Worm (Caenorhabditis elegans) whole organism, L4 larva: ENCODE data around the gene ZK1236.5.

Source experiments
- F44E2.7 ChIP-seq: fragments of 200-800 bp; sonication (Bioruptor generic); IDR thresholded peaks from 2 replicates; pipeline ENCODE4 v2.1.2; 2022; ENCODE audit warnings: missing genetic modification characterization, missing compliant biosample characterization
- R02D3.7 ChIP-seq: fragments of 150-350 bp; sonication (generic microtip); optimal IDR thresholded peaks from 3 replicates; lab custom pipeline; 2014; ENCODE audit warnings: missing biosample characterization, missing genetic modification characterization
- T20F7.1 ChIP-seq: fragments of 200-800 bp; sonication (Bioruptor generic); optimal IDR thresholded peaks from 2 replicates; lab custom pipeline; 2018; ENCODE audit warnings: mild to moderate bottlenecking, missing genetic modification characterization, missing compliant biosample characterization
- Y48G9A.11 ChIP-seq: fragments of 200-800 bp; sonication (Bioruptor generic); IDR thresholded peaks from 2 replicates; pipeline ENCODE4 v1.3.6; 2022; ENCODE audit warnings: missing genetic modification reagents, missing genetic modification characterization, missing compliant biosample characterization
- Y75B8A.6 ChIP-seq: fragments of 200-800 bp; sonication (Bioruptor generic); IDR thresholded peaks from 2 replicates; pipeline ENCODE4 v1.3.6; 2022; ENCODE audit warnings: missing genetic modification reagents, missing genetic modification characterization, missing compliant biosample characterization
- ZK546.5 ChIP-seq, 2 experiments: sonication (generic microtip); optimal IDR thresholded peaks; 2 replicates each; lab custom pipeline; 2017; ENCODE audit warnings: missing biosample characterization in 2 of 2, missing genetic modification characterization in 2 of 2
- aha-1 ChIP-seq: fragments of 150-350 bp; peaks from one replicate; lab custom pipeline; 2014; ENCODE audit warnings: missing biosample characterization, missing genetic modification characterization
- ama-1 ChIP-seq: fragments of 150-350 bp; optimal IDR thresholded peaks from 2 replicates; lab custom pipeline; 2014; ENCODE audit warnings: inconsistent platforms, mixed read lengths
- arid-1 ChIP-seq: fragments of 200-800 bp; sonication (Bioruptor generic); conservative IDR thresholded peaks from 2 replicates; pipeline ENCODE4 v1.3.6; 2022; ENCODE audit warnings: missing genetic modification reagents, missing genetic modification characterization, missing compliant biosample characterization
- attf-4 ChIP-seq: sonication (generic microtip); optimal IDR thresholded peaks from 3 replicates; lab custom pipeline; 2017; ENCODE audit warnings: missing biosample characterization, missing genetic modification characterization
- ceh-20 ChIP-seq: fragments of 200-800 bp; sonication (Bioruptor generic); IDR thresholded peaks from 2 replicates; pipeline ENCODE4 v1.3.6; 2022; ENCODE audit warnings: missing genetic modification reagents, missing genetic modification characterization, missing compliant biosample characterization
- ceh-28 ChIP-seq: fragments of 150-350 bp; optimal IDR thresholded peaks from 2 replicates; lab custom pipeline; 2014; ENCODE audit warnings: missing biosample characterization, missing genetic modification reagents, missing genetic modification characterization
- ces-1 ChIP-seq: fragments of 150-350 bp; sonication (generic microtip); optimal IDR thresholded peaks from 4 replicates; lab custom pipeline; 2014; ENCODE audit warnings: missing biosample characterization, missing genetic modification reagents, missing genetic modification characterization
- ctbp-1 ChIP-seq: fragments of 200-800 bp; sonication (Bioruptor generic); IDR thresholded peaks from 2 replicates; pipeline ENCODE4 v1.3.6; 2022; ENCODE audit warnings: missing genetic modification reagents, missing genetic modification characterization, missing compliant biosample characterization
- daf-12 ChIP-seq: fragments of 150-350 bp; optimal IDR thresholded peaks from 2 replicates; lab custom pipeline; 2014; ENCODE audit warnings: missing biosample characterization, missing genetic modification reagents, missing genetic modification characterization
- daf-8 ChIP-seq: fragments of 200-800 bp; sonication (Bioruptor generic); IDR thresholded peaks from 2 replicates; pipeline ENCODE4 v1.3.6; 2022; ENCODE audit warnings: missing genetic modification characterization, missing compliant biosample characterization
- dmd-6 ChIP-seq: fragments of 200-800 bp; sonication (Bioruptor generic); IDR thresholded peaks from 2 replicates; pipeline ENCODE4 v1.3.6; 2022; ENCODE audit warnings: missing genetic modification reagents, missing genetic modification characterization, missing compliant biosample characterization
- dpl-1 ChIP-seq: fragments of 150-350 bp; optimal IDR thresholded peaks from 2 replicates; lab custom pipeline; 2014; ENCODE audit warnings: missing biosample characterization, missing genetic modification reagents, missing genetic modification characterization
- duxl-1 ChIP-seq: sonication (generic microtip); optimal IDR thresholded peaks from 2 replicates; lab custom pipeline; 2016; ENCODE audit warnings: mild to moderate bottlenecking, missing genetic modification characterization, moderate library complexity, missing compliant biosample characterization; ENCODE audit not compliant: poor library complexity
- egl-27 ChIP-seq: sonication (generic microtip); optimal IDR thresholded peaks from 3 replicates; lab custom pipeline; 2017; ENCODE audit warnings: missing biosample characterization, missing genetic modification reagents, missing genetic modification characterization
- hlh-30 ChIP-seq: sonication (generic microtip); optimal IDR thresholded peaks from 2 replicates; lab custom pipeline; 2017; ENCODE audit warnings: antibody characterized with exemption, mild to moderate bottlenecking, missing genetic modification characterization, missing compliant biosample characterization; ENCODE audit not compliant: insufficient read depth
- lim-7 ChIP-seq: fragments of 200-800 bp; sonication (Bioruptor generic); IDR thresholded peaks from 2 replicates; pipeline ENCODE4 v1.3.6; 2022; ENCODE audit warnings: missing genetic modification characterization, missing compliant biosample characterization
- lin-1 ChIP-seq: fragments of 200-800 bp; sonication (Bioruptor generic); IDR thresholded peaks from 2 replicates; pipeline ENCODE4 v1.3.6; 2022; ENCODE audit warnings: missing genetic modification reagents, missing genetic modification characterization, missing compliant biosample characterization
- lin-15B ChIP-seq: fragments of 150-350 bp; sonication (generic microtip); optimal IDR thresholded peaks from 3 replicates; lab custom pipeline; 2014; ENCODE audit warnings: missing biosample characterization, missing genetic modification characterization
- lin-29 ChIP-seq: fragments of 200-800 bp; sonication (Bioruptor generic); IDR thresholded peaks from 2 replicates; pipeline ENCODE4 v1.3.6; 2022; ENCODE audit warnings: missing genetic modification reagents, missing genetic modification characterization, missing compliant biosample characterization
- lin-38 ChIP-seq: fragments of 200-800 bp; sonication (Bioruptor generic); IDR thresholded peaks from 2 replicates; pipeline ENCODE4 v1.3.6; 2022; ENCODE audit warnings: missing genetic modification reagents, missing genetic modification characterization, missing compliant biosample characterization
- lin-39 ChIP-seq: fragments of 150-350 bp; optimal IDR thresholded peaks from 2 replicates; lab custom pipeline; 2014; ENCODE audit warnings: missing biosample characterization, missing genetic modification reagents, missing genetic modification characterization
- lir-3 ChIP-seq: sonication (generic microtip); optimal IDR thresholded peaks from 2 replicates; lab custom pipeline; 2016; ENCODE audit warnings: mild to moderate bottlenecking, missing genetic modification characterization, missing compliant biosample characterization
- lsy-2 ChIP-seq, 2 experiments: fragments of 150-350 bp in 1 of 2; sonication (generic microtip) in 1 of 2; optimal IDR thresholded peaks; 2 replicates each; lab custom pipeline; 2014 to 2017; ENCODE audit warnings: missing biosample characterization in 2 of 2, missing genetic modification characterization in 2 of 2
- madf-5 ChIP-seq, 2 experiments: fragments of 200-800 bp; sonication (Bioruptor generic); IDR thresholded peaks; 2 replicates each; pipeline ENCODE4 v1.3.6; 2022; ENCODE audit warnings: missing compliant biosample characterization in 2 of 2, missing genetic modification characterization in 2 of 2
- mdt-29 ChIP-seq: fragments of 200-800 bp; sonication (Bioruptor generic); IDR thresholded peaks from 2 replicates; pipeline ENCODE4 v1.3.6; 2022; ENCODE audit warnings: missing genetic modification reagents, missing genetic modification characterization, missing compliant biosample characterization
- nhr-11 ChIP-seq: fragments of 150-350 bp; optimal IDR thresholded peaks from 2 replicates; lab custom pipeline; 2014; ENCODE audit warnings: missing biosample characterization, missing genetic modification characterization
- nhr-111 ChIP-seq: fragments of 200-800 bp; sonication (Bioruptor generic); optimal IDR thresholded peaks from 2 replicates; lab custom pipeline; 2018; ENCODE audit warnings: mild to moderate bottlenecking, missing genetic modification characterization, missing compliant biosample characterization
- nhr-237 ChIP-seq: sonication (generic microtip); optimal IDR thresholded peaks from 2 replicates; lab custom pipeline; 2017; ENCODE audit warnings: missing biosample characterization, missing genetic modification characterization
- nhr-25 ChIP-seq: sonication (generic microtip); optimal IDR thresholded peaks from 2 replicates; lab custom pipeline; 2017; ENCODE audit warnings: missing genetic modification characterization, mild to moderate bottlenecking, missing compliant biosample characterization, antibody characterized with exemption, moderate library complexity, borderline replicate concordance; ENCODE audit not compliant: insufficient read depth
- nhr-28 ChIP-seq: fragments of 150-350 bp; optimal IDR thresholded peaks from 2 replicates; lab custom pipeline; 2014; ENCODE audit warnings: missing biosample characterization, missing genetic modification characterization
- rbr-2 ChIP-seq: sonication (generic microtip); optimal IDR thresholded peaks from 2 replicates; lab custom pipeline; 2016; ENCODE audit warnings: missing genotype, missing genetic modification characterization, missing compliant biosample characterization
- saeg-2 ChIP-seq: fragments of 200-800 bp; sonication (Bioruptor generic); IDR thresholded peaks from 2 replicates; pipeline ENCODE4 v1.3.6; 2022; ENCODE audit warnings: missing genetic modification reagents, missing genetic modification characterization, missing compliant biosample characterization
- sdz-12 ChIP-seq: fragments of 200-800 bp; sonication (Bioruptor generic); optimal IDR thresholded peaks from 2 replicates; lab custom pipeline; 2018; ENCODE audit warnings: mild to moderate bottlenecking, missing genetic modification characterization, missing compliant biosample characterization
- skn-1 ChIP-seq: fragments of 150-350 bp; optimal IDR thresholded peaks from 2 replicates; lab custom pipeline; 2014; ENCODE audit warnings: missing biosample characterization, missing genetic modification characterization
- snpc-1.2 ChIP-seq: fragments of 200-800 bp; sonication (Bioruptor generic); IDR thresholded peaks from 2 replicates; pipeline ENCODE4 v1.3.6; 2022; ENCODE audit warnings: missing genetic modification reagents, missing genetic modification characterization, missing compliant biosample characterization
- tra-1 ChIP-seq: fragments of 200-800 bp; sonication (Bioruptor generic); IDR thresholded peaks from 2 replicates; pipeline ENCODE4 v1.3.6; 2022; ENCODE audit warnings: missing genetic modification reagents, missing genetic modification characterization, missing compliant biosample characterization
- unc-39 ChIP-seq: sonication (generic microtip); optimal IDR thresholded peaks from 2 replicates; lab custom pipeline; 2017; ENCODE audit warnings: missing biosample characterization, missing genetic modification characterization
- vab-7 ChIP-seq: fragments of 200-800 bp; sonication (Bioruptor generic); IDR thresholded peaks from 2 replicates; pipeline ENCODE4 v1.3.6; 2022; ENCODE audit warnings: missing genetic modification reagents, missing genetic modification characterization, missing compliant biosample characterization
- zfp-2 ChIP-seq: sonication (generic microtip); optimal IDR thresholded peaks from 2 replicates; lab custom pipeline; 2016; ENCODE audit warnings: mild to moderate bottlenecking, missing genetic modification characterization, missing compliant biosample characterization
- zfp-3 ChIP-seq: fragments of 200-800 bp; sonication (Bioruptor generic); conservative IDR thresholded peaks from 2 replicates; pipeline ENCODE4 v1.3.6; 2022; ENCODE audit warnings: missing genetic modification reagents, missing genetic modification characterization, missing compliant biosample characterization
- zip-11 ChIP-seq: fragments of 200-800 bp; sonication (Bioruptor generic); IDR thresholded peaks from 2 replicates; pipeline ENCODE4 v1.3.6; 2022; ENCODE audit warnings: missing genetic modification characterization, missing compliant biosample characterization
- zip-2 ChIP-seq: fragments of 150-350 bp; optimal IDR thresholded peaks from 2 replicates; lab custom pipeline; 2014; ENCODE audit warnings: missing biosample characterization, missing genetic modification characterization

ZK1236.5 gene

DNA sequence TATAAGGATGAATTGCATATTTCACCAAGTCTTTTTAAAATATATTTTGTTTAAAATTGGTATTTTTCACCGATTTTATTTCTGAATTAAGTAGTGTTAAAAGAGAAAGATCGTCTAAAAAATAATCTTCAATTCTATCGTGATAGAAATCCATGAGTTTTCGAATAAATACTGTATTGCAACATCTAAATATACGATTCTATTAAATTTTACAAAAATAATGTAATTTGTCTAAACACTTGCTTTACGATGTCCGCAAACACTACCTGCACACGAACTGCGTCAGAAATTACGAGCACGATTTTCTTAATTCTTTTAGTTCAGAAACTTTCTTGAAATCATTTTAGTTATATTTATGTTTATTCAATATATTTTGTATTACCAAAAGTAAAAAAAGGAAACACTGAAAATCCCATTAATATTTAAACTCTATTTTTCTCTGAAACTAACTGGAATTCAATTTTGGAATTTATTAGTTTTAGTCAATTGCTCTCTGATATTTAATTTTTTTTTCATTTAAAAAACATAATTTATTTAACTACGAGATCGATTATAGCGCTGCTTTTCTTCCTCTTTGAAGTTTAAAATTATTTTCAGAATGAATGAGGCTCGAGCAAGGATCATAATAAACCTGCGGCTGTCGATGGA is 17.3 kb upstream of the ZK1236.5 start, which contains the start of gene mrpl-32 (continued):
- TF ChIP-seq lsy-2 (tag; optimal IDR thresholded peaks at IDR 0.05; lab: Kevin White, UChicago) (peak in 1 of 2 experiments; percentile 74), ZK546.5 (tag; optimal IDR thresholded peaks at IDR 0.05; lab: Kevin White, UChicago) (no peak), vab-7 (GFP tag; lab: Robert Waterston, UW) (peak; percentile 42; the same call in 1 of the 2 replicates), zfp-2 (tag; lab: Kevin White, UChicago) (no peak), snpc-1.2 (GFP tag; lab: Robert Waterston, UW) (peak; percentile 28; the same call in 1 of the 2 replicates), ctbp-1 (GFP tag; lab: Robert Waterston, UW) (no peak), Y48G9A.11 (peak; percentile 56), Y75B8A.6 (0 out of 2 replicates have a peak, but pooled peaks have one; percentile 15), daf-12 (tag; lab: Kevin White, UChicago) (no peak), tra-1 (no peak), hlh-30 (tag; lab: Kevin White, UChicago) (no peak), R02D3.7 (no peak), dpl-1 (GFP tag; lab: Kevin White, UChicago) (peak; percentile 9), T20F7.1 (GFP tag; lab: Kevin White, UChicago) (peak; percentile 75)

DNA sequence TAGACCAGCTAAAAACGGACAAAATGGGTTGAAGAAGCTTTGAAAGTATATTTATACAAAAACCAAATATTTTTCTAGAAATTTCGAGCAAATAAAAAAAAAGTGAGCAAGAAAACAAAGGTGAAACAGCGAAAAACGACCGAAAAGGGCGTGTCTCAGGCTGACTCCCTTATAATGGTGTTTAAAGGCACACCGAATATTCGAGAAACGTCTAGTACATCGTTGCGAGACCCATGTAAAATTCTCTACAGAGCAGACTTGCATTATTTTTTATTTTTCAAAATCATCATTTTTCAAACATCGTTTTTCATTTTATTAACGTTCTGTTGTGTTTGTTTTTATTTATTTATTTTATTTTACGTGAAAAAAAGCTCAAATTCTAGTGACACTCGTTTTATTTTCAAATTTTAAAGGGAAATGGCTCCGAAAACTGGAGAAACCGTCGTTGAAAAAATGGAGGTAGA is 15.0 kb upstream of the ZK1236.5 start, which contains the start of gene rpn-3:
Gene rpn-3, plus strand, starts transcription at position 414 of the 464 bp plus-strand sequence.
- TF ChIP-seq lir-3 (peak; percentile 61), ces-1 (GFP tag; lab: Kevin White, UChicago) (peak; percentile 24), dpl-1 (GFP tag; lab: Kevin White, UChicago) (peak; percentile 89), sdz-12 (no peak), lin-38 (GFP tag; lab: Robert Waterston, UW) (peak; percentile 99), lin-1 (GFP tag; lab: Robert Waterston, UW) (peak; percentile 68; the same call in 1 of the 2 replicates), aha-1 (peak; percentile 96), lin-15B (peak; percentile 73), egl-27 (no peak), mdt-29 (GFP tag; lab: Robert Waterston, UW) (peak; percentile 99), dmd-6 (peak; percentile 91), nhr-111 (GFP tag; lab: Kevin White, UChicago) (no peak), ctbp-1 (GFP tag; lab: Robert Waterston, UW) (peak; percentile 81), attf-4 (no peak), snpc-1.2 (GFP tag; lab: Robert Waterston, UW) (peak; percentile 47), skn-1 (no peak), nhr-237 (peak; percentile 37), tra-1 (peak; percentile 91), rbr-2 (tag; lab: Kevin White, UChicago) (peak; percentile 95), F44E2.7 (GFP tag; lab: Robert Waterston, UW) (0 out of 2 replicates have a peak, but pooled peaks have one; percentile 18), zip-11 (GFP tag; lab: Robert Waterston, UW) (no peak), ama-1 (lab: Kevin White, UChicago) (peak; percentile 75), lsy-2 (tag; optimal IDR thresholded peaks at IDR 0.05; lab: Kevin White, UChicago) (peak; percentile 91 to 98), ceh-28 (tag; lab: Kevin White, UChicago) (no peak), nhr-25 (tag; lab: Kevin White, UChicago) (peak; percentile 70), ceh-20 (GFP tag; lab: Robert Waterston, UW) (peak; percentile 94), saeg-2 (GFP tag; lab: Robert Waterston, UW) (peak; percentile 82), arid-1 (GFP tag; lab: Robert Waterston, UW) (peak; percentile 89; the same call in 1 of the 2 replicates), zip-2 (tag; lab: Kevin White, UChicago) (peak; percentile 85), lin-39 (tag; lab: Kevin White, UChicago) (peak; percentile 48), lin-29 (GFP tag; lab: Robert Waterston, UW) (peak; percentile 74), unc-39 (tag; lab: Kevin White, UChicago) (no peak), daf-8 (GFP tag; lab: Robert Waterston, UW) (no peak), zfp-3 (GFP tag; lab: Robert Waterston, UW) (peak; percentile 95), madf-5 (GFP tag; IDR thresholded peaks at IDR 0.05; lab: Robert Waterston, UW) (no peak), nhr-11 (tag; lab: Kevin White, UChicago) (peak; percentile 98), nhr-28 (tag; lab: Kevin White, UChicago) (peak; percentile 96), lim-7 (no peak), duxl-1 (peak; percentile 76)
